Fruit fly (Drosophila melanogaster) whole organism: Measurements from ENCODE around the gene CG31068.

Experiments used
- CG8478 ChIP-seq: fragments of >200 bp; optimal IDR thresholded peaks from 2 replicates; lab custom pipeline; 2018; ENCODE audit warnings: inconsistent platforms
- Dll ChIP-seq: fragments of >200 bp; optimal IDR thresholded peaks from 2 replicates; lab custom pipeline; 2017

DNA sequence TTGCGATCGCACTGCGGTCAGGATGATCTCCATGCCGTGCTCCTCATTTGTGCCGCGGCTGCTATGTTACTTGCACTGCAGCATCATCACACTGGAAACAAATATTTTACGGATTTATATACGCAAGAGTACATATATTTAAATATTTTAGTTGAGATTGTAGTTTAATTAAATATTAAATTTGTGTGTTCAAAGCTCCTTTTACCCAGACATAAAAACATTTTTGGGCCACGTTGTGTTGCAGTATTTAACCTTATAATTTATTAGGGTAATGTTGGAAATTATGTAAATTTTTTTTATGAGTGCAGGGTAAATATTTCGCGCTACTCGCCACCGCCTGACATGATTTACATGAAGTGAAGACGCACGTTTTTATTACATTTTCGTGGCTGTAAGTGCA lies 35.9 kb upstream of the CG31068 start:
- TF ChIP-seq Dll (lab: Kevin White, UChicago) (no peak), CG8478 (lab: Kevin White, UChicago) (no peak)
